Worm (Caenorhabditis elegans): ENCODE results near the gene F53F8.6.

DNA sequence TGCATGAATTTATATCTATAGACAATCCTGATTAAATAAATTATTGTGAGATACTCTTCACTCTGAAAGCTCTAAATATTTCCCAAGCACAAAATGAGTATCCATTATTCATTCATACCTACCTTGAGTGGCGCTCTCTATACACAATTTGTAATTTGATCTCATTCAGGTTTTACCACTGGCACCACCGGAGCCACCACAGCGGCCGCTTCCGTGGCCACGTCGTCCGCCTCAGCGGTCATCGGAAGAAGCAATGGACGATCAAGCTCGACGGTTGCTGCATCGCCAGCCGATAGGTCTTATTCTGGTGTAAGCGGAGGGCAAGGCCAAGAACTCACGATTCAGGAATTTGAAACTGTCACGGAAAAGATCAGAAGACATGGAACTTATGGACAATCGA is 53.2 kb downstream of the F53F8.6 start:
- no peak for TF ChIP-seq pha-4 (tag; optimal IDR thresholded peaks at IDR 0.05)
- TF ChIP-seq lsy-2 (tag; optimal IDR thresholded peaks at IDR 0.05) = no peak
- no peak for TF ChIP-seq nhr-12 (tag; optimal IDR thresholded peaks at IDR 0.05)
- no peak for TF ChIP-seq ztf-11 (tag; optimal IDR thresholded peaks at IDR 0.05)
- no peak for TF ChIP-seq sptf-1 (tag; optimal IDR thresholded peaks at IDR 0.05)
- TF ChIP-seq ces-1 (GFP tag; optimal IDR thresholded peaks at IDR 0.05) = no peak
- TF ChIP-seq mab-5 (tag; optimal IDR thresholded peaks at IDR 0.05) = no peak
- TF ChIP-seq mls-2 (tag; optimal IDR thresholded peaks at IDR 0.05) = no peak
- TF ChIP-seq nhr-76 (tag; optimal IDR thresholded peaks at IDR 0.05) = no peak
- TF ChIP-seq ham-2 (GFP tag; optimal IDR thresholded peaks at IDR 0.05) = no peak
- TF ChIP-seq ceh-83 (GFP tag; optimal IDR thresholded peaks at IDR 0.05) = no peak
- TF ChIP-seq bed-3 (GFP tag; optimal IDR thresholded peaks at IDR 0.05) = no peak
- no peak for TF ChIP-seq snpc-4 (tag; optimal IDR thresholded peaks at IDR 0.05)
- TF ChIP-seq elt-3 (tag; optimal IDR thresholded peaks at IDR 0.05) = no peak
